Worm (Caenorhabditis elegans) whole organism, L2 larva: ENCODE measurements around the gene K09H11.15.

Experiments used
- C34F6.9 ChIP-seq: fragments of 150-350 bp; optimal IDR thresholded peaks from 2 replicates; lab custom pipeline; 2014; ENCODE audit warnings: missing biosample characterization, missing genetic modification characterization
- ceh-82 ChIP-seq: fragments of 150-350 bp; optimal IDR thresholded peaks from 2 replicates; lab custom pipeline; 2014; ENCODE audit warnings: missing biosample characterization, missing genetic modification characterization
- elt-1 ChIP-seq: fragments of 150-350 bp; optimal IDR thresholded peaks from 2 replicates; lab custom pipeline; 2014; ENCODE audit warnings: missing biosample characterization, missing genetic modification characterization
- fos-1 ChIP-seq: fragments of 150-350 bp; optimal IDR thresholded peaks from 2 replicates; lab custom pipeline; 2014; ENCODE audit warnings: missing biosample characterization, missing genetic modification characterization
- nhr-11 ChIP-seq: fragments of 150-350 bp; optimal IDR thresholded peaks from 2 replicates; lab custom pipeline; 2014; ENCODE audit warnings: missing biosample characterization, missing genetic modification characterization
- snpc-4 ChIP-seq: fragments of 150-350 bp; optimal IDR thresholded peaks from 2 replicates; lab custom pipeline; 2014; ENCODE audit warnings: missing biosample characterization, missing genetic modification characterization
- zag-1 ChIP-seq: fragments of 150-350 bp; optimal IDR thresholded peaks from 2 replicates; lab custom pipeline; 2014; ENCODE audit warnings: missing biosample characterization, missing genetic modification characterization
- ztf-11 ChIP-seq: sonication (generic microtip); optimal IDR thresholded peaks from 2 replicates; lab custom pipeline; 2017; ENCODE audit warnings: missing biosample characterization, missing genetic modification characterization

- TF ChIP-seq ceh-82 (no peak), elt-1 (tag; lab: Kevin White, UChicago) (no peak), snpc-4 (tag; lab: Kevin White, UChicago) (no peak), fos-1 (no peak), C34F6.9 (tag; lab: Kevin White, UChicago) (no peak), zag-1 (tag; lab: Kevin White, UChicago) (no peak), ztf-11 (tag; lab: Kevin White, UChicago) (no peak), nhr-11 (tag; lab: Kevin White, UChicago) (no peak)
Measured at ce11 chrV:5765081-5765480, 34.4 kb upstream of the K09H11.15 start, which contains the start of gene pgph-2.
